1 fruit fly cellular context compared by ENCODE assay signal in the genomic region with DNA sequence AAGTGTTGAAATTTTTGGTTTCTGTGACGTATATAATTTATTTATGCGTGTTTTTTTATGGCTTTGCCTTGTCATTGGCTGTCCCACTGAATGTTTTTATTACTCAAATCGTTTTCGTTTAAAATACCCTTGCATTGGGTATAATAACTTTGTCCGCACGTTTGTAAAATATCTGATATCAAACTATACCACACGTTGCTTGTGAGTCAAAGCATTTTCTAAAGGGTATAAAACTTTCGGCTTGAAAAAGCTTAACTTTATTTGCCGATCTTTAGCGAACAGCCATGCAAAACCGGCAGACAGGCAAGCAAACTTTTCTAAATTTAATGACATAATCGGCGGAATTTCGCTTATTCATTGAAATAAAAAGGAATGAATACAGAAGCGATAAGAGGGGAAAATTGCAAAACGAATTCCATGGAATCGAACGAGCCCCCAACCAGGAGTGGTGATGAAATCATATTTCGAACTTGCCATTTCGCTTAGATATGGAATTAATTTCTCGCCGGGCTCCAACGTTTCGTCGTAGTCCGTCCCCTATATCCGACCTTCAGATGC.
TF ChIP-seq lines count a peak whose summit lies in the region.

No protein-coding gene starts in this region.

TF ChIP-seq in whole organism, embryonic, 481 proteins besides CTCF, POLR2A, EP300 and RAD21 (continued from another document):
- TF ChIP-seq CG13775 (GFP tag; optimal IDR thresholded peaks at IDR 0.05; lab: Kevin White, UChicago) (no peak), CG18764 (GFP tag; optimal IDR thresholded peaks at IDR 0.05; lab: Kevin White, UChicago) (peak; percentile 32), cwo (GFP tag; optimal IDR thresholded peaks at IDR 0.05; lab: Kevin White, UChicago) (peak; percentile 55), az2 (GFP tag; optimal IDR thresholded peaks at IDR 0.05; lab: Kevin White, UChicago) (peak; percentile 17), CG4730 (GFP tag; IDR thresholded peaks at IDR 0.05; lab: Robert Waterston, UW) (no peak), CG7786 (GFP tag; optimal IDR thresholded peaks at IDR 0.05; lab: Kevin White, UChicago) (peak; percentile 18), CG12299 (tag; optimal IDR thresholded peaks at IDR 0.05; lab: Kevin White, UChicago) (no peak), Adf1 (GFP tag; IDR thresholded peaks at IDR 0.05; lab: Robert Waterston, UW) (no peak), CG5953 (GFP tag; IDR thresholded peaks at IDR 0.05; lab: Robert Waterston, UW) (no peak), rib (GFP tag; IDR thresholded peaks at IDR 0.05; lab: Robert Waterston, UW) (peak; percentile 81), CG7839 (tag; optimal IDR thresholded peaks at IDR 0.05; lab: Kevin White, UChicago) (peak; percentile 57), CG14710 (tag; optimal IDR thresholded peaks at IDR 0.05; lab: Kevin White, UChicago) (no peak), sc (optimal IDR thresholded peaks at IDR 0.05; lab: Kevin White, UChicago) (no peak), sc (GFP tag; optimal IDR thresholded peaks at IDR 0.05; lab: Kevin White, UChicago) (no peak), Optix (GFP tag; IDR thresholded peaks at IDR 0.05; lab: Robert Waterston, UW) (no peak), CG3163 (GFP tag; optimal IDR thresholded peaks at IDR 0.05; lab: Kevin White, UChicago) (no peak), CG18011 (GFP tag; optimal IDR thresholded peaks at IDR 0.05; lab: Kevin White, UChicago) (peak; percentile 21), Hr39 (optimal IDR thresholded peaks at IDR 0.05; lab: Kevin White, UChicago) (no peak), shn (GFP tag; optimal IDR thresholded peaks at IDR 0.05; lab: Kevin White, UChicago) (peak; percentile 23), vnd (GFP tag; IDR thresholded peaks at IDR 0.05; lab: Robert Waterston, UW; ENCODE audit: partially characterized antibody) (no peak), crp (GFP tag; optimal IDR thresholded peaks at IDR 0.05; lab: Kevin White, UChicago) (no peak), Taf1 (GFP tag; IDR thresholded peaks at IDR 0.05; lab: Robert Waterston, UW) (no peak), B-H2 (GFP tag; optimal IDR thresholded peaks at IDR 0.05; lab: Kevin White, UChicago) (peak; percentile 21), Ssrp (tag; optimal IDR thresholded peaks at IDR 0.05; lab: Kevin White, UChicago) (no peak), CG31224 (GFP tag; IDR thresholded peaks at IDR 0.05; lab: Robert Waterston, UW) (peak; percentile 47; the same call in 1 of the 2 replicates), unpg (GFP tag; optimal IDR thresholded peaks at IDR 0.05; lab: Kevin White, UChicago) (peak; percentile 44), E2f1 (GFP tag; IDR thresholded peaks at IDR 0.05; lab: Robert Waterston, UW) (no peak), CG2678 (tag; optimal IDR thresholded peaks at IDR 0.05; lab: Kevin White, UChicago) (peak; percentile 69), zf30C (GFP tag; optimal IDR thresholded peaks at IDR 0.05; lab: Kevin White, UChicago) (no peak), insv (GFP tag; optimal IDR thresholded peaks at IDR 0.05; lab: Kevin White, UChicago) (no peak), caup (GFP tag; optimal IDR thresholded peaks at IDR 0.05; lab: Kevin White, UChicago; ENCODE audit: severe bottlenecking) (peak; percentile 64), Hr78 (GFP tag; optimal IDR thresholded peaks at IDR 0.05; lab: Kevin White, UChicago) (no peak), BtbVII (GFP tag; optimal IDR thresholded peaks at IDR 0.05; lab: Kevin White, UChicago) (peak; percentile 42), schlank (tag; optimal IDR thresholded peaks at IDR 0.05; lab: Kevin White, UChicago) (peak; percentile 46), CG17385 (GFP tag; optimal IDR thresholded peaks at IDR 0.05; lab: Kevin White, UChicago) (peak; percentile 56), gem (tag; optimal IDR thresholded peaks at IDR 0.05; lab: Kevin White, UChicago) (peak; percentile 65), Blimp-1 (GFP tag; optimal IDR thresholded peaks at IDR 0.05; lab: Kevin White, UChicago) (peak; percentile 34), CG11696 (GFP tag; IDR thresholded peaks at IDR 0.05; lab: Robert Waterston, UW) (peak; percentile 63; the same call in 1 of the 2 replicates), CG12659 (GFP tag; optimal IDR thresholded peaks at IDR 0.05; lab: Kevin White, UChicago) (peak; percentile 55), Dek (tag; optimal IDR thresholded peaks at IDR 0.05; lab: Kevin White, UChicago) (peak; percentile 60), sd (tag; optimal IDR thresholded peaks at IDR 0.05; lab: Kevin White, UChicago) (peak; percentile 75), CG4360 (GFP tag; IDR thresholded peaks at IDR 0.05; lab: Robert Waterston, UW) (no peak), odd (GFP tag; optimal IDR thresholded peaks at IDR 0.05; lab: Kevin White, UChicago) (no peak), fd96Cb (tag; optimal IDR thresholded peaks at IDR 0.05; lab: Kevin White, UChicago) (peak; percentile 3), Hmr (GFP tag; optimal IDR thresholded peaks at IDR 0.05; lab: Kevin White, UChicago) (peak; percentile 30), sim (GFP tag; IDR thresholded peaks at IDR 0.05; lab: Robert Waterston, UW) (no peak), CG9609 (GFP tag; optimal IDR thresholded peaks at IDR 0.05; lab: Kevin White, UChicago) (peak; percentile 48), gce (GFP tag; IDR thresholded peaks at IDR 0.05; lab: Robert Waterston, UW) (0 out of 3 replicates have a peak, but pooled peaks have one; percentile 19), Sox102F (GFP tag; optimal IDR thresholded peaks at IDR 0.05; lab: Kevin White, UChicago) (peak; percentile 45), bsh (GFP tag; optimal IDR thresholded peaks at IDR 0.05; lab: Kevin White, UChicago) (no peak), ttk (GFP tag; IDR thresholded peaks at IDR 0.05; lab: Robert Waterston, UW) (peak; percentile 48), CG5245 (GFP tag; optimal IDR thresholded peaks at IDR 0.05; lab: Kevin White, UChicago) (no peak), Stat92E (GFP tag; optimal IDR thresholded peaks at IDR 0.05; lab: Kevin White, UChicago) (no peak), CG8290 (GFP tag; optimal IDR thresholded peaks at IDR 0.05; lab: Kevin White, UChicago) (no peak), CG8290 (tag; optimal IDR thresholded peaks at IDR 0.05; lab: Kevin White, UChicago) (peak in 1 of 2 experiments; percentile 87), ci (GFP tag; IDR thresholded peaks at IDR 0.05; lab: Robert Waterston, UW) (peak; percentile 38; the same call in 1 of the 3 replicates), CG2199 (GFP tag; IDR thresholded peaks at IDR 0.05; lab: Robert Waterston, UW) (no peak), CG7372 (GFP tag; IDR thresholded peaks at IDR 0.05; lab: Robert Waterston, UW) (peak; percentile 53; the same call in 1 of the 2 replicates), CG12155 (GFP tag; optimal IDR thresholded peaks at IDR 0.05; lab: Kevin White, UChicago) (peak; percentile 50), CG15601 (tag; optimal IDR thresholded peaks at IDR 0.05; lab: Kevin White, UChicago) (no peak), CG2129 (GFP tag; IDR thresholded peaks at IDR 0.05; lab: Robert Waterston, UW; ENCODE audit: partially characterized antibody) (no peak), gro (GFP tag; optimal IDR thresholded peaks at IDR 0.05; lab: Kevin White, UChicago) (peak; percentile 85), CG10366 (GFP tag; IDR thresholded peaks at IDR 0.05; lab: Robert Waterston, UW) (peak; percentile 61), HmgZ (tag; optimal IDR thresholded peaks at IDR 0.05; lab: Kevin White, UChicago) (peak; percentile 37), tx (GFP tag; optimal IDR thresholded peaks at IDR 0.05; lab: Kevin White, UChicago) (peak; percentile 8), tap (tag; optimal IDR thresholded peaks at IDR 0.05; lab: Kevin White, UChicago) (peak; percentile 57), toy (GFP tag; IDR thresholded peaks at IDR 0.05; lab: Robert Waterston, UW) (no peak), Mes4 (GFP tag; optimal IDR thresholded peaks at IDR 0.05; lab: Kevin White, UChicago) (no peak), ewg (GFP tag; optimal IDR thresholded peaks at IDR 0.05; lab: Kevin White, UChicago) (no peak), sens (GFP tag; lab: Kevin White, UChicago) (peak; percentile 83), H15 (GFP tag; IDR thresholded peaks at IDR 0.05; lab: Robert Waterston, UW) (peak; percentile 37; the same call in 1 of the 3 replicates), Antp (GFP tag; optimal IDR thresholded peaks at IDR 0.05; lab: Kevin White, UChicago) (peak; percentile 22), CG4424 (GFP tag; optimal IDR thresholded peaks at IDR 0.05; lab: Kevin White, UChicago) (peak; percentile 30), CG4854 (GFP tag; optimal IDR thresholded peaks at IDR 0.05; lab: Kevin White, UChicago) (peak; percentile 0), ac (GFP tag; optimal IDR thresholded peaks at IDR 0.05; lab: Kevin White, UChicago) (no peak), Neu2 (GFP tag; optimal IDR thresholded peaks at IDR 0.05; lab: Kevin White, UChicago; ENCODE audit: borderline replicate concordance) (no peak), Gug (GFP tag; IDR thresholded peaks at IDR 0.05; lab: Robert Waterston, UW) (peak; percentile 33; the same call in 2 of the 4 replicates), pfk (GFP tag; optimal IDR thresholded peaks at IDR 0.05; lab: Kevin White, UChicago) (no peak), luna (GFP tag; optimal IDR thresholded peaks at IDR 0.05; lab: Kevin White, UChicago) (no peak), Sox100B (GFP tag; optimal IDR thresholded peaks at IDR 0.05; lab: Kevin White, UChicago) (peak; percentile 30), CG16779 (GFP tag; IDR thresholded peaks at IDR 0.05; lab: Robert Waterston, UW) (0 out of 2 replicates have a peak, but pooled peaks have one; percentile 33), CG6765 (GFP tag; optimal IDR thresholded peaks at IDR 0.05; lab: Kevin White, UChicago) (no peak), CG2120 (GFP tag; optimal IDR thresholded peaks at IDR 0.05; lab: Kevin White, UChicago) (peak; percentile 80), stc (GFP tag; IDR thresholded peaks at IDR 0.05; lab: Robert Waterston, UW) (peak; percentile 42), CG11560 (tag; IDR thresholded peaks at IDR 0.05; lab: Robert Waterston, UW) (no peak), CG4404 (GFP tag; IDR thresholded peaks at IDR 0.05; lab: Robert Waterston, UW) (no peak), GATAe (GFP tag; conservative IDR thresholded peaks at IDR 0.05; lab: Robert Waterston, UW) (no peak), tll (GFP tag; optimal IDR thresholded peaks at IDR 0.05; lab: Kevin White, UChicago) (no peak), CG14965 (GFP tag; optimal IDR thresholded peaks at IDR 0.05; lab: Kevin White, UChicago; ENCODE audit: borderline replicate concordance) (no peak), CG17186 (GFP tag; optimal IDR thresholded peaks at IDR 0.05; lab: Kevin White, UChicago) (no peak), otp (GFP tag; IDR thresholded peaks at IDR 0.05; lab: Robert Waterston, UW) (peak; percentile 21; the same call in 1 of the 3 replicates), lilli (GFP tag; optimal IDR thresholded peaks at IDR 0.05; lab: Kevin White, UChicago) (peak; percentile 76), tio (GFP tag; optimal IDR thresholded peaks at IDR 0.05; lab: Kevin White, UChicago) (no peak), D19A (tag; optimal IDR thresholded peaks at IDR 0.05; lab: Kevin White, UChicago) (peak; percentile 94), NfI (GFP tag; optimal IDR thresholded peaks at IDR 0.05; lab: Kevin White, UChicago) (peak; percentile 51), pb (GFP tag; optimal IDR thresholded peaks at IDR 0.05; lab: Kevin White, UChicago) (peak; percentile 41), Scr (GFP tag; IDR thresholded peaks at IDR 0.05; lab: Robert Waterston, UW; ENCODE audit: partially characterized antibody) (no peak), HLH4C (GFP tag; IDR thresholded peaks at IDR 0.05; lab: Robert Waterston, UW; ENCODE audit: partially characterized antibody) (no peak), kay (GFP tag; optimal IDR thresholded peaks at IDR 0.05; lab: Kevin White, UChicago) (peak; percentile 15), CG10979 (tag; optimal IDR thresholded peaks at IDR 0.05; lab: Kevin White, UChicago) (no peak), CG11695 (GFP tag; IDR thresholded peaks at IDR 0.05; lab: Robert Waterston, UW) (0 out of 3 replicates have a peak, but pooled peaks have one; percentile 8), Bdp1 (GFP tag; optimal IDR thresholded peaks at IDR 0.05; lab: Kevin White, UChicago) (no peak), Sry-δ (GFP tag; optimal IDR thresholded peaks at IDR 0.05; lab: Kevin White, UChicago) (peak; percentile 2), Trl (optimal IDR thresholded peaks at IDR 0.05; lab: Kevin White, UChicago) (no peak), Trl (GFP tag; optimal IDR thresholded peaks at IDR 0.05; lab: Kevin White, UChicago) (no peak), CG11247 (GFP tag; IDR thresholded peaks at IDR 0.05; lab: Robert Waterston, UW) (peak; percentile 58), CoRest (tag; optimal IDR thresholded peaks at IDR 0.05; lab: Kevin White, UChicago) (peak; percentile 57), onecut (GFP tag; IDR thresholded peaks at IDR 0.05; lab: Robert Waterston, UW) (peak; percentile 29; the same call in 1 of the 2 replicates), zen (tag; optimal IDR thresholded peaks at IDR 0.05; lab: Kevin White, UChicago) (no peak), CG18262 (tag; optimal IDR thresholded peaks at IDR 0.05; lab: Kevin White, UChicago) (peak; percentile 2), pan (optimal IDR thresholded peaks at IDR 0.05; lab: Kevin White, UChicago) (no peak), pan (GFP tag; optimal IDR thresholded peaks at IDR 0.05 in 1 of 2, IDR thresholded peaks at IDR 0.05 in 1 of 2) (peak in 1 of 2 experiments; percentile 68), sisA (GFP tag; IDR thresholded peaks at IDR 0.05; lab: Robert Waterston, UW) (peak; percentile 35; the same call in 1 of the 2 replicates), Dip3 (GFP tag; optimal IDR thresholded peaks at IDR 0.05; lab: Kevin White, UChicago) (peak; percentile 46), D (optimal IDR thresholded peaks at IDR 0.05; lab: Kevin White, UChicago) (no peak), D (GFP tag; optimal IDR thresholded peaks at IDR 0.05; lab: Kevin White, UChicago) (no peak), CG3726 (GFP tag; IDR thresholded peaks at IDR 0.05; lab: Robert Waterston, UW) (no peak), CG16863 (GFP tag; optimal IDR thresholded peaks at IDR 0.05; lab: Kevin White, UChicago) (peak; percentile 24), mam (GFP tag; optimal IDR thresholded peaks at IDR 0.05; lab: Kevin White, UChicago) (peak; percentile 67)
